Worm (Caenorhabditis elegans): Measurements from ENCODE around the gene F44B9.8.

ce11 chrIII:8037941-8038340 is 8.5 kb upstream of the F44B9.8 start, which contains the start of gene dpf-6:
- TF ChIP-seq W03F9.2 (tag; optimal IDR thresholded peaks at IDR 0.05) (no peak), him-1 (tag; optimal IDR thresholded peaks at IDR 0.05) (no peak)

All from whole organism, L4/young adult.